Worm (Caenorhabditis elegans) whole organism, L2 larva: ENCODE measurements around the gene srv-19.

ENCODE experiments used
- C34F6.9 ChIP-seq: fragments of 150-350 bp; optimal IDR thresholded peaks from 2 replicates; lab custom pipeline; 2014; ENCODE audit warnings: missing biosample characterization, missing genetic modification characterization
- F13H6.1 ChIP-seq: sonication (generic microtip); optimal IDR thresholded peaks from 2 replicates; lab custom pipeline; 2016; ENCODE audit warnings: missing genetic modification characterization, missing compliant biosample characterization
- R02D3.7 ChIP-seq: fragments of 150-350 bp; optimal IDR thresholded peaks from 2 replicates; lab custom pipeline; 2014; ENCODE audit warnings: missing biosample characterization, missing genetic modification characterization
- Y55F3AM.14 ChIP-seq: fragments of 200-800 bp; sonication (Bioruptor generic); optimal IDR thresholded peaks from 2 replicates; lab custom pipeline; 2018; ENCODE audit warnings: mild to moderate bottlenecking, missing genetic modification characterization, missing compliant biosample characterization
- ZK546.5 ChIP-seq: sonication (generic microtip); optimal IDR thresholded peaks from 2 replicates; lab custom pipeline; 2017; ENCODE audit warnings: missing biosample characterization, missing genetic modification characterization
- aly-2 ChIP-seq: fragments of 150-350 bp; optimal IDR thresholded peaks from 2 replicates; lab custom pipeline; 2014; ENCODE audit warnings: missing biosample characterization, missing genetic modification characterization
- blmp-1 ChIP-seq: sonication (generic microtip); optimal IDR thresholded peaks from 2 replicates; lab custom pipeline; 2017; ENCODE audit warnings: missing genetic modification characterization, mild to moderate bottlenecking, missing compliant biosample characterization, antibody characterized with exemption, moderate library complexity; ENCODE audit not compliant: insufficient read depth
- ceh-16 ChIP-seq: fragments of 150-350 bp; optimal IDR thresholded peaks from 2 replicates; lab custom pipeline; 2014; ENCODE audit warnings: missing biosample characterization, missing genetic modification characterization
- ceh-82 ChIP-seq: fragments of 150-350 bp; optimal IDR thresholded peaks from 2 replicates; lab custom pipeline; 2014; ENCODE audit warnings: missing biosample characterization, missing genetic modification characterization
- crh-2 ChIP-seq: sonication (generic microtip); optimal IDR thresholded peaks from 2 replicates; lab custom pipeline; 2017; ENCODE audit warnings: missing biosample characterization, missing genetic modification characterization
- elt-1 ChIP-seq: fragments of 150-350 bp; optimal IDR thresholded peaks from 2 replicates; lab custom pipeline; 2014; ENCODE audit warnings: missing biosample characterization, missing genetic modification characterization
- fos-1 ChIP-seq: fragments of 150-350 bp; optimal IDR thresholded peaks from 2 replicates; lab custom pipeline; 2014; ENCODE audit warnings: missing biosample characterization, missing genetic modification characterization
- gmeb-1 ChIP-seq: fragments of 150-350 bp; optimal IDR thresholded peaks from 2 replicates; lab custom pipeline; 2014; ENCODE audit warnings: missing biosample characterization, missing genetic modification characterization
- lsy-2 ChIP-seq, 2 experiments: fragments of 150-350 bp in 1 of 2; sonication (generic microtip) in 1 of 2; optimal IDR thresholded peaks; 2 replicates each; lab custom pipeline; 2014 to 2017; ENCODE audit warnings: missing biosample characterization in 2 of 2, missing genetic modification characterization in 2 of 2
- mab-5 ChIP-seq: fragments of 150-350 bp; optimal IDR thresholded peaks from 2 replicates; lab custom pipeline; 2014; ENCODE audit warnings: missing biosample characterization, missing genetic modification characterization
- mbf-1 ChIP-seq: sonication (generic microtip); optimal IDR thresholded peaks from 2 replicates; lab custom pipeline; 2017; ENCODE audit warnings: missing biosample characterization, missing genetic modification characterization
- mdl-1 ChIP-seq, 2 experiments: fragments of 150-350 bp in 1 of 2; sonication (generic microtip) in 1 of 2; optimal IDR thresholded peaks; 2 replicates each; lab custom pipeline; 2017; ENCODE audit warnings: missing biosample characterization in 2 of 2, missing genetic modification characterization in 2 of 2
- nhr-10 ChIP-seq: sonication (generic microtip); optimal IDR thresholded peaks from 2 replicates; lab custom pipeline; 2017; ENCODE audit warnings: missing biosample characterization, missing genetic modification characterization
- nhr-12 ChIP-seq: fragments of 150-350 bp; optimal IDR thresholded peaks from 2 replicates; lab custom pipeline; 2014; ENCODE audit warnings: missing biosample characterization, missing genetic modification characterization
- nhr-23 ChIP-seq: fragments of 150-350 bp; optimal IDR thresholded peaks from 2 replicates; lab custom pipeline; 2014; ENCODE audit warnings: missing biosample characterization, missing genetic modification reagents, missing genetic modification characterization
- nhr-237 ChIP-seq: fragments of 150-350 bp; optimal IDR thresholded peaks from 2 replicates; lab custom pipeline; 2014; ENCODE audit warnings: missing biosample characterization, missing genetic modification characterization
- nhr-6 ChIP-seq: fragments of 150-350 bp; optimal IDR thresholded peaks from 2 replicates; lab custom pipeline; 2014; ENCODE audit warnings: missing biosample characterization, missing genetic modification characterization
- nhr-77 ChIP-seq: fragments of 150-350 bp; optimal IDR thresholded peaks from 2 replicates; lab custom pipeline; 2014; ENCODE audit warnings: missing biosample characterization, missing genetic modification characterization
- peb-1 ChIP-seq: fragments of 150-350 bp; optimal IDR thresholded peaks from 2 replicates; lab custom pipeline; 2014; ENCODE audit warnings: missing biosample characterization, missing genetic modification characterization
- sem-4 ChIP-seq: fragments of 150-350 bp; optimal IDR thresholded peaks from 2 replicates; lab custom pipeline; 2014; ENCODE audit warnings: missing biosample characterization, missing genetic modification reagents, missing genetic modification characterization
- skn-1 ChIP-seq: sonication (generic microtip); optimal IDR thresholded peaks from 2 replicates; lab custom pipeline; 2017; ENCODE audit warnings: missing biosample characterization, missing genetic modification characterization
- sma-9 ChIP-seq, 2 experiments: fragments of 150-350 bp in 1 of 2; sonication (generic microtip) in 1 of 2; optimal IDR thresholded peaks; 2 replicates each; lab custom pipeline; 2014 to 2016; ENCODE audit warnings: missing genetic modification characterization in 2 of 2, mild to moderate bottlenecking in 1 of 2, missing biosample characterization in 1 of 2, missing compliant biosample characterization in 1 of 2, missing genetic modification reagents in 1 of 2, moderate library complexity in 1 of 2
- snpc-4 ChIP-seq: fragments of 150-350 bp; optimal IDR thresholded peaks from 2 replicates; lab custom pipeline; 2014; ENCODE audit warnings: missing biosample characterization, missing genetic modification characterization
- unc-55 ChIP-seq: fragments of 150-350 bp; sonication (generic microtip); optimal IDR thresholded peaks from 3 replicates; lab custom pipeline; 2014; ENCODE audit warnings: missing biosample characterization, missing genetic modification reagents, missing genetic modification characterization
- unc-62 ChIP-seq: fragments of 150-350 bp; optimal IDR thresholded peaks from 2 replicates; lab custom pipeline; 2014; ENCODE audit warnings: missing biosample characterization, missing genetic modification reagents, missing genetic modification characterization
- zag-1 ChIP-seq: fragments of 150-350 bp; optimal IDR thresholded peaks from 2 replicates; lab custom pipeline; 2014; ENCODE audit warnings: missing biosample characterization, missing genetic modification characterization
- ztf-1 ChIP-seq: fragments of 200-800 bp; sonication (Bioruptor generic); conservative IDR thresholded peaks from 2 replicates; pipeline ENCODE4 v1.3.6; 2022; ENCODE audit warnings: missing genetic modification characterization, missing compliant biosample characterization
- ztf-11 ChIP-seq: sonication (generic microtip); optimal IDR thresholded peaks from 2 replicates; lab custom pipeline; 2017; ENCODE audit warnings: missing biosample characterization, missing genetic modification characterization
- ztf-4 ChIP-seq: fragments of 150-350 bp; optimal IDR thresholded peaks from 2 replicates; lab custom pipeline; 2014; ENCODE audit warnings: missing biosample characterization, missing genetic modification characterization

The srv-19 gene

ce11 chrIV:5873825-5874224 lies at the start of gene srv-19:
Gene srv-19, minus strand, starts transcription at chrIV:5873925.
- no peak for TF ChIP-seq Y55F3AM.14
- TF ChIP-seq mdl-1 (tag; optimal IDR thresholded peaks at IDR 0.05; lab: Kevin White, UChicago) = no peak
- no peak for TF ChIP-seq mbf-1 (tag; lab: Kevin White, UChicago)
- no peak for TF ChIP-seq nhr-6 (tag; lab: Kevin White, UChicago)
- TF ChIP-seq elt-1 (tag; lab: Kevin White, UChicago) = no peak
- no peak for TF ChIP-seq peb-1 (tag; lab: Kevin White, UChicago)

- TF ChIP-seq crh-2 (tag; lab: Kevin White, UChicago) (no peak), unc-62 (GFP tag; lab: Kevin White, UChicago) (no peak), nhr-10 (no peak), gmeb-1 (tag; lab: Kevin White, UChicago) (no peak), ceh-16 (tag; lab: Kevin White, UChicago) (peak; percentile 62)
- TF ChIP-seq, all 48 proteins: peak for 1
These were observed 49.4 kb upstream of the srv-19 start for ce11 chrIV:5923112-5923511.

ce11 chrIV:5917026-5917425 lies 43.3 kb upstream of the srv-19 start, which contains the start of gene dhhc-13:
Gene dhhc-13, plus strand, starts transcription at chrIV:5917326.
- TF ChIP-seq snpc-4 (no peak), ztf-4 (tag; lab: Kevin White, UChicago) (no peak), aly-2 (tag; lab: Kevin White, UChicago) (no peak), nhr-237 (no peak), elt-1 (tag; lab: Kevin White, UChicago) (no peak), ztf-1 (GFP tag; lab: Robert Waterston, UW) (no peak), nhr-23 (tag; lab: Kevin White, UChicago) (no peak), peb-1 (tag; lab: Kevin White, UChicago) (no peak), zag-1 (no peak), R02D3.7 (no peak), ZK546.5 (tag; lab: Kevin White, UChicago) (no peak), C34F6.9 (tag; lab: Kevin White, UChicago) (no peak), unc-55 (no peak), lsy-2 (tag; optimal IDR thresholded peaks at IDR 0.05; lab: Kevin White, UChicago) (no peak), sem-4 (no peak), fos-1 (tag; lab: Kevin White, UChicago) (no peak), blmp-1 (no peak), unc-62 (GFP tag; lab: Kevin White, UChicago) (no peak)

ce11 chrIV:5915152-5915551 lies 41.4 kb upstream of the srv-19 start:
- TF ChIP-seq nhr-23 (tag; lab: Kevin White, UChicago) (no peak), zag-1 (peak; percentile 26)

ce11 chrIV:5903305-5903778 lies 29.6 kb upstream of the srv-19 start, which contains the start of gene H04M03.12:
Gene H04M03.12, minus strand, starts transcription at chrIV:5903355.
- TF ChIP-seq skn-1 (tag; lab: Kevin White, UChicago) (no peak), nhr-12 (tag; lab: Kevin White, UChicago) (no peak), blmp-1 (no peak), sma-9 (GFP tag; optimal IDR thresholded peaks at IDR 0.05; lab: Kevin White, UChicago) (no peak), sma-9 (tag; optimal IDR thresholded peaks at IDR 0.05; lab: Kevin White, UChicago) (no peak), sem-4 (no peak), C34F6.9 (tag; lab: Kevin White, UChicago) (no peak), R02D3.7 (no peak), ztf-11 (tag; lab: Kevin White, UChicago) (no peak), F13H6.1 (tag; lab: Kevin White, UChicago) (no peak), mdl-1 (tag; optimal IDR thresholded peaks at IDR 0.05; lab: Kevin White, UChicago) (no peak)
- TF ChIP-seq, all 48 proteins: peak for 0

ce11 chrIV:5902730-5903129 lies 29.0 kb upstream of the srv-19 start:
- no peak for TF ChIP-seq mdl-1 (tag; optimal IDR thresholded peaks at IDR 0.05; lab: Kevin White, UChicago)
- no peak for TF ChIP-seq ceh-82
- TF ChIP-seq nhr-6 (tag; lab: Kevin White, UChicago) = no peak
- TF ChIP-seq nhr-237 = no peak
- TF ChIP-seq nhr-77 = no peak
- no peak for TF ChIP-seq mab-5
